Worm (Caenorhabditis elegans) whole organism, young adult: ENCODE results near the gene atgp-1.

ENCODE experiments used
- B0019.2 ChIP-seq: fragments of 200-800 bp; sonication (Bioruptor generic); conservative IDR thresholded peaks from 2 replicates; pipeline ENCODE4 v1.3.6; 2022; ENCODE audit warnings: missing genetic modification reagents, missing genetic modification characterization, missing compliant biosample characterization
- D2030.7 ChIP-seq: fragments of 200-800 bp; sonication (Bioruptor generic); IDR thresholded peaks from 2 replicates; pipeline ENCODE4 v1.3.6; 2022; ENCODE audit warnings: missing genetic modification reagents, missing genetic modification characterization, missing compliant biosample characterization
- F10E7.11 ChIP-seq: sonication (generic microtip); optimal IDR thresholded peaks from 2 replicates; lab custom pipeline; 2017; ENCODE audit warnings: mild to moderate bottlenecking, missing genetic modification characterization, moderate library complexity, missing compliant biosample characterization
- F22D6.2 ChIP-seq: sonication (generic microtip); optimal IDR thresholded peaks from 2 replicates; lab custom pipeline; 2016; ENCODE audit warnings: mild to moderate bottlenecking, missing genetic modification characterization, missing compliant biosample characterization
- F33H1.4 ChIP-seq: fragments of 200-800 bp; sonication (Bioruptor generic); IDR thresholded peaks from 2 replicates; pipeline ENCODE4 v1.3.6; 2022; ENCODE audit warnings: missing genetic modification reagents, missing genetic modification characterization, missing compliant biosample characterization
- F39B2.1 ChIP-seq: fragments of 200-800 bp; sonication (Bioruptor generic); IDR thresholded peaks from 2 replicates; pipeline ENCODE4 v1.3.6; 2022; ENCODE audit warnings: missing genetic modification reagents, missing genetic modification characterization, missing compliant biosample characterization
- F49E8.2 ChIP-seq: sonication (generic microtip); optimal IDR thresholded peaks from 3 replicates; lab custom pipeline; 2017; ENCODE audit warnings: missing genetic modification characterization, mild to moderate bottlenecking, missing compliant biosample characterization, antibody characterized with exemption, moderate library complexity; ENCODE audit not compliant: insufficient read depth
- F57C9.4 ChIP-seq: sonication (generic microtip); optimal IDR thresholded peaks from 2 replicates; lab custom pipeline; 2017; ENCODE audit warnings: mild to moderate bottlenecking, missing genetic modification characterization, missing compliant biosample characterization
- K12H6.12 ChIP-seq: fragments of 200-800 bp; sonication (Bioruptor generic); optimal IDR thresholded peaks from 2 replicates; lab custom pipeline; 2018; ENCODE audit warnings: mild to moderate bottlenecking, missing genetic modification characterization, missing compliant biosample characterization
- Y67H2A.10 ChIP-seq: fragments of 200-800 bp; sonication (Bioruptor generic); conservative IDR thresholded peaks from 2 replicates; pipeline ENCODE4 v1.3.6; 2022; ENCODE audit warnings: missing genetic modification reagents, missing genetic modification characterization, missing compliant biosample characterization
- Y79H2A.3 ChIP-seq: fragments of 200-800 bp; sonication (Bioruptor generic); conservative IDR thresholded peaks from 2 replicates; pipeline ENCODE4 v1.3.6; 2022; ENCODE audit warnings: missing genetic modification reagents, missing genetic modification characterization, missing compliant biosample characterization
- aptf-2 ChIP-seq: fragments of 200-800 bp; sonication (Bioruptor generic); conservative IDR thresholded peaks from 2 replicates; pipeline ENCODE4 v1.3.6; 2022; ENCODE audit warnings: missing genetic modification reagents, missing genetic modification characterization, missing compliant biosample characterization
- athp-1 ChIP-seq: sonication (generic microtip); optimal IDR thresholded peaks from 2 replicates; lab custom pipeline; 2017; ENCODE audit warnings: mild to moderate bottlenecking, missing genetic modification characterization, missing compliant biosample characterization
- attf-6 ChIP-seq: fragments of 200-800 bp; sonication (Bioruptor generic); IDR thresholded peaks from 2 replicates; pipeline ENCODE4 v1.3.6; 2022; ENCODE audit warnings: missing genetic modification reagents, missing genetic modification characterization, missing compliant biosample characterization
- bed-1 ChIP-seq: fragments of 200-800 bp; sonication (Bioruptor generic); IDR thresholded peaks from 2 replicates; pipeline ENCODE4 v1.3.6; 2022; ENCODE audit warnings: missing genetic modification reagents, missing genetic modification characterization, missing compliant biosample characterization
- ceh-27 ChIP-seq: fragments of 200-800 bp; sonication (Bioruptor generic); optimal IDR thresholded peaks from 2 replicates; lab custom pipeline; 2018; ENCODE audit warnings: mild to moderate bottlenecking, missing genetic modification characterization, moderate library complexity, missing compliant biosample characterization
- chd-7 ChIP-seq: sonication (generic microtip); optimal IDR thresholded peaks from 2 replicates; lab custom pipeline; 2016; ENCODE audit warnings: mild to moderate bottlenecking, missing genetic modification characterization, moderate library complexity, missing compliant biosample characterization
- die-1 ChIP-seq: sonication (generic microtip); optimal IDR thresholded peaks from 2 replicates; lab custom pipeline; 2016; ENCODE audit warnings: missing genotype, mild to moderate bottlenecking, missing genetic modification characterization, missing compliant biosample characterization
- dpl-1 ChIP-seq: fragments of 150-350 bp; optimal IDR thresholded peaks from 2 replicates; lab custom pipeline; 2014; ENCODE audit warnings: missing biosample characterization, missing genetic modification reagents, missing genetic modification characterization
- efl-1 ChIP-seq: fragments of 150-350 bp; optimal IDR thresholded peaks from 2 replicates; lab custom pipeline; 2014; ENCODE audit warnings: missing biosample characterization, missing genetic modification reagents, missing genetic modification characterization
- egrh-3 ChIP-seq: fragments of 200-800 bp; sonication (Bioruptor generic); IDR thresholded peaks from 2 replicates; pipeline ENCODE4 v1.3.6; 2022; ENCODE audit warnings: missing genetic modification reagents, missing genetic modification characterization, missing compliant biosample characterization
- fkh-3 ChIP-seq: sonication (generic microtip); optimal IDR thresholded peaks from 2 replicates; lab custom pipeline; 2016; ENCODE audit warnings: mild to moderate bottlenecking, missing genetic modification characterization, missing compliant biosample characterization
- gei-17 ChIP-seq: fragments of 200-800 bp; sonication (Bioruptor generic); optimal IDR thresholded peaks from 2 replicates; lab custom pipeline; 2018; ENCODE audit warnings: mild to moderate bottlenecking, missing genetic modification characterization, missing compliant biosample characterization
- hlh-26 ChIP-seq: fragments of 200-800 bp; sonication (Bioruptor generic); conservative IDR thresholded peaks from 2 replicates; pipeline ENCODE4 v1.3.6; 2022; ENCODE audit warnings: missing genetic modification reagents, missing genetic modification characterization, missing compliant biosample characterization
- hsf-1 ChIP-seq: fragments of 200-800 bp; sonication (Bioruptor generic); IDR thresholded peaks from 2 replicates; pipeline ENCODE4 v1.3.6; 2022; ENCODE audit warnings: missing genetic modification reagents, missing genetic modification characterization, missing compliant biosample characterization
- lin-26 ChIP-seq: fragments of 200-800 bp; sonication (Bioruptor generic); IDR thresholded peaks from 2 replicates; pipeline ENCODE4 v1.3.6; 2022; ENCODE audit warnings: missing genetic modification reagents, missing genetic modification characterization, missing compliant biosample characterization
- madf-3 ChIP-seq: fragments of 200-800 bp; sonication (Bioruptor generic); IDR thresholded peaks from 2 replicates; pipeline ENCODE4 v1.3.6; 2022; ENCODE audit warnings: missing genetic modification reagents, missing genetic modification characterization, missing compliant biosample characterization
- mcd-1 ChIP-seq: fragments of 200-800 bp; sonication (Bioruptor generic); IDR thresholded peaks from 2 replicates; pipeline ENCODE4 v1.3.6; 2022; ENCODE audit warnings: missing genetic modification reagents, missing genetic modification characterization, missing compliant biosample characterization
- mel-28 ChIP-seq: sonication (generic microtip); optimal IDR thresholded peaks from 2 replicates; lab custom pipeline; 2016; ENCODE audit warnings: borderline replicate concordance, mild to moderate bottlenecking, missing genetic modification characterization, missing compliant biosample characterization
- nfya-1 ChIP-seq: sonication (generic microtip); optimal IDR thresholded peaks from 2 replicates; lab custom pipeline; 2017; ENCODE audit warnings: antibody characterized with exemption, missing compliant biosample characterization, missing genetic modification characterization, borderline replicate concordance; ENCODE audit not compliant: insufficient read depth
- nhr-120 ChIP-seq: fragments of 200-800 bp; sonication (Bioruptor generic); IDR thresholded peaks from 2 replicates; pipeline ENCODE4 v1.3.6; 2022; ENCODE audit warnings: missing genetic modification characterization, missing compliant biosample characterization
- nhr-179 ChIP-seq: sonication (generic microtip); optimal IDR thresholded peaks from 2 replicates; lab custom pipeline; 2016; ENCODE audit warnings: mild to moderate bottlenecking, missing genetic modification characterization, missing compliant biosample characterization
- nhr-80 ChIP-seq: sonication (generic microtip); optimal IDR thresholded peaks from 2 replicates; lab custom pipeline; 2016; ENCODE audit warnings: missing genetic modification characterization, missing compliant biosample characterization
- nhr-90 ChIP-seq: sonication (generic microtip); optimal IDR thresholded peaks from 2 replicates; lab custom pipeline; 2016; ENCODE audit warnings: missing genotype, mild to moderate bottlenecking, missing genetic modification characterization, missing compliant biosample characterization
- pha-4 ChIP-seq: fragments of 150-350 bp; sonication (generic microtip); optimal IDR thresholded peaks from 2 replicates; lab custom pipeline; 2014; ENCODE audit warnings: missing biosample characterization, missing genetic modification reagents, missing genetic modification characterization
- rcor-1 ChIP-seq: fragments of 200-800 bp; sonication (Bioruptor generic); IDR thresholded peaks from 2 replicates; pipeline ENCODE4 v1.3.6; 2022; ENCODE audit warnings: missing genetic modification reagents, missing genetic modification characterization, missing compliant biosample characterization
- repo-1 ChIP-seq: sonication (generic microtip); optimal IDR thresholded peaks from 2 replicates; lab custom pipeline; 2017; ENCODE audit warnings: mild to moderate bottlenecking, missing genetic modification characterization, missing compliant biosample characterization
- sea-2 ChIP-seq: fragments of 200-800 bp; sonication (Bioruptor generic); IDR thresholded peaks from 2 replicates; pipeline ENCODE4 v1.3.6; 2022; ENCODE audit warnings: missing genetic modification characterization, missing compliant biosample characterization
- snpc-1.1 ChIP-seq: sonication (generic microtip); optimal IDR thresholded peaks from 2 replicates; lab custom pipeline; 2017; ENCODE audit warnings: missing genetic modification characterization, mild to moderate bottlenecking, missing compliant biosample characterization, antibody characterized with exemption, moderate library complexity, missing genotype, missing genetic modification reagents; ENCODE audit not compliant: insufficient read depth
- somi-1 ChIP-seq: fragments of 200-800 bp; sonication (Bioruptor generic); optimal IDR thresholded peaks from 2 replicates; lab custom pipeline; 2018; ENCODE audit warnings: mild to moderate bottlenecking, missing genetic modification characterization, missing compliant biosample characterization
- tbx-9 ChIP-seq: sonication (generic microtip); optimal IDR thresholded peaks from 2 replicates; lab custom pipeline; 2016; ENCODE audit warnings: borderline replicate concordance, missing genetic modification characterization, inconsistent platforms, missing compliant biosample characterization
- tlf-1 ChIP-seq: fragments of 200-800 bp; sonication (Bioruptor generic); optimal IDR thresholded peaks from 2 replicates; lab custom pipeline; 2018; ENCODE audit warnings: mild to moderate bottlenecking, missing genetic modification characterization, missing compliant biosample characterization
- zim-3 ChIP-seq: sonication (generic microtip); optimal IDR thresholded peaks from 2 replicates; lab custom pipeline; 2017; ENCODE audit warnings: mild to moderate bottlenecking, missing genetic modification characterization, moderate library complexity, missing compliant biosample characterization
- ztf-22 ChIP-seq: fragments of 200-800 bp; sonication (Bioruptor generic); optimal IDR thresholded peaks from 2 replicates; lab custom pipeline; 2018; ENCODE audit warnings: mild to moderate bottlenecking, missing genetic modification characterization, moderate library complexity, missing compliant biosample characterization
- ztf-25 ChIP-seq: fragments of 200-800 bp; sonication (Bioruptor generic); IDR thresholded peaks from 2 replicates; pipeline ENCODE4 v1.3.6; 2022; ENCODE audit warnings: missing genetic modification reagents, missing genetic modification characterization, missing compliant biosample characterization
- ztf-6 ChIP-seq: fragments of 200-800 bp; sonication (Bioruptor generic); IDR thresholded peaks from 2 replicates; pipeline ENCODE4 v1.3.6; 2022; ENCODE audit warnings: missing genetic modification reagents, missing genetic modification characterization, missing compliant biosample characterization

The atgp-1 gene

DNA sequence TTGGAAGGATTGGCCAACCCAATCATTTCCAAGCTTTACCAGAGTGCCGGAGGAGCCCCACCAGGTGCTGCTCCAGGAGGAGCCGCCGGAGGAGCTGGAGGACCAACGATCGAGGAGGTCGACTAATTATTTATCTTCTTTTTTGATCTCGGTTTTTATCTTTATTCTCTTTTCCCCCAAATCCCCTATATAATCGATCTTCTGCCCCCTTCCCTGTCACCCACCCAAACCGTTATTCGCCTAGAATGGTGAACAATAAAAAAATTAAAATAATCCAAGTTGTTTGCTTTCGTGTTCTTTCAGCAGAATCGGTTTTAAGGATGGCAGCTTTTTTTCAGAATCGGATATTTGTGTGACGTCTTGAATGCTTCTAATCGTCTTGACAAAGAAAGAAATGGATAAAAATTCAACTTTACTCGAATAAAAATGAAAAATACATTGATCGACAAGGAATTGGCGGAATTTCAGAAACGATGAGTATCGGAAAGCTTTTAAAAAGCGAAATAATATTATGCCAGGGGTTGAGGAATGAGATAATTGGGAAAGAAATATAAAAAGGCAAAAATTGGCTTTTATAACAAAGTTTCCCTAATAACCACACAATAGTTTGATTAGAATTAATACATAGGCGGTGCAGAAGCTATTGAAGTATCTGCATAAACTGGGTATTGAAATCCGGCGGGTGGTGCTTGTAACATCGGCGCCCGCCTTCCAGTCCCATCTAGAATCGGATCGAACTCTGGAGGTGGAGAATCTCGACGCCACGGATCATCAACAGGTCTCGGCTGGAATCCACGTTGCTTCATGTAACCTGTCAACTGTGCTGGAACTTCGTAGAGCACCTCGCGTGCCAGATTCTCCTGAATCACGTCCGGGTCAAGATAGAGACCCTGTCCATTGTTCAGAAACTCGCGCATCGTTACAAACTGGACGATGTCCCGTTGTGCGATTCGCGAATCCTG is 12.2 kb downstream of the atgp-1 start (continued):
- TF ChIP-seq chd-7 (tag; lab: Kevin White, UChicago), result peak; percentile 64
- TF ChIP-seq tlf-1 (GFP tag; lab: Kevin White, UChicago), result peak; percentile 96
- TF ChIP-seq nfya-1, result no peak
- TF ChIP-seq F33H1.4 (GFP tag; lab: Robert Waterston, UW), result peak; percentile 6; the same call in 1 of the 2 replicates
- TF ChIP-seq somi-1, result peak; percentile 43
- no peak for TF ChIP-seq aptf-2 (GFP tag; lab: Robert Waterston, UW)
- TF ChIP-seq dpl-1 (GFP tag; lab: Kevin White, UChicago), result no peak
- TF ChIP-seq mel-28 (tag; lab: Kevin White, UChicago), result peak; percentile 49
- TF ChIP-seq nhr-120, result no peak
- peak; percentile 90; the same call in 1 of the 2 replicates for TF ChIP-seq bed-1 (GFP tag; lab: Robert Waterston, UW)
- peak; percentile 84 for TF ChIP-seq rcor-1 (GFP tag; lab: Robert Waterston, UW)
- no peak for TF ChIP-seq Y79H2A.3 (GFP tag; lab: Robert Waterston, UW)
- TF ChIP-seq F39B2.1 (GFP tag; lab: Robert Waterston, UW), result peak; percentile 87
- no peak for TF ChIP-seq hlh-26
- TF ChIP-seq fkh-3 (tag; lab: Kevin White, UChicago), result peak; percentile 33
- TF ChIP-seq pha-4 (tag; lab: Kevin White, UChicago), result no peak
- TF ChIP-seq ztf-6, result peak; percentile 27; the same call in 1 of the 2 replicates
- peak; percentile 27; the same call in 1 of the 2 replicates for TF ChIP-seq B0019.2 (GFP tag; lab: Robert Waterston, UW)
- TF ChIP-seq egrh-3, result peak; percentile 88
- TF ChIP-seq ztf-22 (GFP tag; lab: Kevin White, UChicago), result peak; percentile 80
- peak; percentile 63 for TF ChIP-seq mcd-1 (GFP tag; lab: Robert Waterston, UW)
- TF ChIP-seq hsf-1 (GFP tag; lab: Robert Waterston, UW), result peak; percentile 91
- TF ChIP-seq F10E7.11 (tag; lab: Kevin White, UChicago), result peak; percentile 67
- TF ChIP-seq nhr-179, result no peak
- peak; percentile 97 for TF ChIP-seq attf-6 (GFP tag; lab: Robert Waterston, UW)
- TF ChIP-seq zim-3 (tag; lab: Kevin White, UChicago), result peak; percentile 88
- peak; percentile 75 for TF ChIP-seq K12H6.12 (tag; lab: Kevin White, UChicago)
- peak; percentile 31 for TF ChIP-seq efl-1 (GFP tag; lab: Kevin White, UChicago)
- TF ChIP-seq ztf-25 (GFP tag; lab: Robert Waterston, UW), result no peak
- peak; percentile 81 for TF ChIP-seq gei-17
- peak; percentile 72 for TF ChIP-seq snpc-1.1
- TF ChIP-seq tbx-9 (tag; lab: Kevin White, UChicago), result peak; percentile 83
- TF ChIP-seq F49E8.2 (tag; lab: Kevin White, UChicago), result peak; percentile 98
- peak; percentile 14 for TF ChIP-seq nhr-80 (tag; lab: Kevin White, UChicago)
- peak; percentile 58 for TF ChIP-seq die-1 (tag; lab: Kevin White, UChicago)
- peak; percentile 97 for TF ChIP-seq repo-1
- peak; percentile 82; the same call in 1 of the 2 replicates for TF ChIP-seq D2030.7 (GFP tag; lab: Robert Waterston, UW)
- peak; percentile 96 for TF ChIP-seq athp-1 (tag; lab: Kevin White, UChicago)
- peak; percentile 62 for TF ChIP-seq ceh-27 (GFP tag; lab: Kevin White, UChicago)
- TF ChIP-seq Y67H2A.10 (GFP tag; lab: Robert Waterston, UW), result no peak
- no peak for TF ChIP-seq F22D6.2 (tag; lab: Kevin White, UChicago)
- TF ChIP-seq sea-2 (GFP tag; lab: Robert Waterston, UW), result no peak
- TF ChIP-seq lin-26, result peak; percentile 90
- TF ChIP-seq madf-3 (GFP tag; lab: Robert Waterston, UW), result peak; percentile 92; the same call in 1 of the 2 replicates
- TF ChIP-seq F57C9.4 (tag; lab: Kevin White, UChicago), result peak; percentile 65
- peak; percentile 35 for TF ChIP-seq nhr-90 (tag; lab: Kevin White, UChicago)
